Worm (Caenorhabditis elegans) whole organism, early embryonic: ENCODE measurements around the gene str-134.

Source experiments
- B0310.2 ChIP-seq: sonication (generic microtip); optimal IDR thresholded peaks from 2 replicates; lab custom pipeline; 2016; ENCODE audit warnings: mild to moderate bottlenecking, missing genetic modification characterization, missing compliant biosample characterization
- F13C5.2 ChIP-seq: sonication (generic microtip); optimal IDR thresholded peaks from 2 replicates; lab custom pipeline; 2017; ENCODE audit warnings: mild to moderate bottlenecking, missing genetic modification characterization, inconsistent platforms, missing compliant biosample characterization
- aly-1 ChIP-seq: sonication (generic microtip); optimal IDR thresholded peaks from 2 replicates; lab custom pipeline; 2016; ENCODE audit warnings: missing genetic modification characterization, missing compliant biosample characterization
- ama-1 ChIP-seq: fragments of 150-350 bp; optimal IDR thresholded peaks from 2 replicates; lab custom pipeline; 2014
- ceh-13 ChIP-seq: fragments of 200-800 bp; sonication (Bioruptor generic); optimal IDR thresholded peaks from 2 replicates; lab custom pipeline; 2018; ENCODE audit warnings: mild to moderate bottlenecking, missing genetic modification characterization, missing compliant biosample characterization
- ceh-36 ChIP-seq: sonication (generic microtip); optimal IDR thresholded peaks from 2 replicates; lab custom pipeline; 2016; ENCODE audit warnings: missing genetic modification characterization, inconsistent platforms, missing compliant biosample characterization
- ets-7 ChIP-seq: sonication (generic microtip); optimal IDR thresholded peaks from 2 replicates; lab custom pipeline; 2016; ENCODE audit warnings: missing genotype, missing genetic modification characterization, missing compliant biosample characterization
- flt-1 ChIP-seq: fragments of 200-800 bp; sonication (Bioruptor generic); IDR thresholded peaks from 2 replicates; pipeline ENCODE4 v1.3.6; 2022; ENCODE audit warnings: missing genetic modification characterization, missing compliant biosample characterization
- hmbx-1 ChIP-seq: sonication (generic microtip); optimal IDR thresholded peaks from 2 replicates; lab custom pipeline; 2016; ENCODE audit warnings: mild to moderate bottlenecking, missing genetic modification characterization, missing compliant biosample characterization
- hmg-4 ChIP-seq: fragments of 200-800 bp; sonication (Bioruptor generic); optimal IDR thresholded peaks from 2 replicates; lab custom pipeline; 2018; ENCODE audit warnings: mild to moderate bottlenecking, missing genetic modification characterization, missing compliant biosample characterization
- hnd-1 ChIP-seq: sonication (generic microtip); optimal IDR thresholded peaks from 2 replicates; lab custom pipeline; 2016; ENCODE audit warnings: missing genetic modification characterization, missing compliant biosample characterization
- pes-1 ChIP-seq: fragments of 200-800 bp; sonication (Bioruptor generic); IDR thresholded peaks from 2 replicates; pipeline ENCODE4 v1.3.6; 2022; ENCODE audit warnings: missing genetic modification reagents, missing genetic modification characterization, missing compliant biosample characterization
- scrt-1 ChIP-seq: fragments of 200-800 bp; sonication (Bioruptor generic); IDR thresholded peaks from 2 replicates; pipeline ENCODE4 v1.3.6; 2022; ENCODE audit warnings: missing genetic modification characterization, missing compliant biosample characterization
- sea-1 ChIP-seq: fragments of 200-800 bp; sonication (Bioruptor generic); conservative IDR thresholded peaks from 2 replicates; pipeline ENCODE4 v1.3.6; 2022; ENCODE audit warnings: missing genetic modification characterization, missing compliant biosample characterization
- tbx-11 ChIP-seq: fragments of 200-800 bp; sonication (Bioruptor generic); IDR thresholded peaks from 2 replicates; pipeline ENCODE4 v1.3.6; 2022; ENCODE audit warnings: missing genetic modification characterization, missing compliant biosample characterization
- tbx-37 ChIP-seq: fragments of 200-800 bp; sonication (Bioruptor generic); conservative IDR thresholded peaks from 2 replicates; pipeline ENCODE4 v1.3.6; 2022; ENCODE audit warnings: missing genetic modification reagents, missing genetic modification characterization, missing compliant biosample characterization
- tra-4 ChIP-seq: sonication (generic microtip); optimal IDR thresholded peaks from 2 replicates; lab custom pipeline; 2017; ENCODE audit warnings: missing genetic modification characterization, missing compliant biosample characterization

The str-134 gene

ce11 chrV:724946-725806 is 18.3 kb upstream of the str-134 start:
- TF ChIP-seq hnd-1 (tag; lab: Kevin White, UChicago) (no peak), pes-1 (GFP tag; lab: Robert Waterston, UW) (no peak), B0310.2 (tag; lab: Kevin White, UChicago) (no peak), scrt-1 (GFP tag; lab: Robert Waterston, UW) (no peak), ceh-36 (no peak), sea-1 (GFP tag; lab: Robert Waterston, UW) (no peak), aly-1 (tag; lab: Kevin White, UChicago) (no peak)

ce11 chrV:725807-726572 is 17.5 kb upstream of the str-134 start:
- TF ChIP-seq ets-7 (tag; lab: Kevin White, UChicago) (no peak), scrt-1 (GFP tag; lab: Robert Waterston, UW) (no peak), ceh-13 (GFP tag; lab: Kevin White, UChicago) (no peak), aly-1 (tag; lab: Kevin White, UChicago) (peak; percentile 12), hnd-1 (tag; lab: Kevin White, UChicago) (no peak), flt-1 (GFP tag; lab: Robert Waterston, UW) (no peak), B0310.2 (tag; lab: Kevin White, UChicago) (no peak), pes-1 (GFP tag; lab: Robert Waterston, UW) (no peak)

ce11 chrV:726573-727483 is 16.6 kb upstream of the str-134 start:
- TF ChIP-seq pes-1 (GFP tag; lab: Robert Waterston, UW) = no peak

ce11 chrV:727484-728351 is 15.7 kb upstream of the str-134 start, which contains the start of the genes icl-1 and srh-2:
Gene icl-1 (minus strand): TSS chrV:728004.
Gene srh-2 (plus strand): TSS chrV:728301.
- TF ChIP-seq aly-1 (tag; lab: Kevin White, UChicago) = no peak
- no peak for TF ChIP-seq B0310.2 (tag; lab: Kevin White, UChicago)
- no peak for TF ChIP-seq tbx-11 (GFP tag; lab: Robert Waterston, UW)
- no peak for TF ChIP-seq hmbx-1
- TF ChIP-seq ceh-36 = no peak
- no peak for TF ChIP-seq hnd-1 (tag; lab: Kevin White, UChicago)
- no peak for TF ChIP-seq tra-4 (tag; lab: Kevin White, UChicago)
- no peak for TF ChIP-seq F13C5.2 (tag; lab: Kevin White, UChicago)
- no peak for TF ChIP-seq scrt-1 (GFP tag; lab: Robert Waterston, UW)

DNA sequence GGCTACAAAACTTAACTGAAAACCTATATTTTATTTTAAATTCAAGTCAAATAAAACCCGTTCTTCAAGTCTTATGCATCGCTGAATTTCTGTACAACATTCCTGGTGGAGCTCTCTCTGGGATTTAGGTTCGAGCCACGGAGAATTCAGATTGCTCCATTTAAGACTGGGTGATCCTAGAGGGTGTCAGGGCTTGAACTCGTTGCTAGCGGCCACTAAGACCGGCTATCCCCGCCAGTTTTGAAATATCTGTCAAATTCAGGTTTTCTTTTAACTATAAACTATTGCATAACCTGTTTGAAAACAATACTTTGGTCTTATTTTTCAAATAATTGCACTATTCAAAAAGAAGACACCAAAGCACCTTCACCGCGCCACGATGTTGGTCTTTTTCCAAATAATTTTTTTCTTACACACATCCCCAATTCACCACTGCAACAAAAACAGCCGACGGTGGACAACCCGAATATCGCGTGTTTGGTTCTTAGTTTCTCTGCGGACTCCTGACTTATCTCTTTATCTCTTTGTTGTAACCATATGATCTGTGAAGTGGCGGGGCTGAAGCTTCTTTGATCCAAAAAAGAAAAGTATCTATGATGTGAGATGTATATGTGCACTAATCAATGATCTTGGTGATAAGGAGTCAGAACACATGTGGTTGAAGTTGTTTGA is 14.5 kb upstream of the str-134 start:
- TF ChIP-seq pes-1 (GFP tag; lab: Robert Waterston, UW) (no peak), hmbx-1 (no peak), ceh-36 (no peak), aly-1 (tag; lab: Kevin White, UChicago) (no peak), sea-1 (GFP tag; lab: Robert Waterston, UW) (no peak), tra-4 (tag; lab: Kevin White, UChicago) (no peak), ets-7 (tag; lab: Kevin White, UChicago) (no peak), flt-1 (GFP tag; lab: Robert Waterston, UW) (no peak), ceh-13 (GFP tag; lab: Kevin White, UChicago) (no peak), hnd-1 (tag; lab: Kevin White, UChicago) (no peak), tbx-37 (GFP tag; lab: Robert Waterston, UW) (no peak), scrt-1 (GFP tag; lab: Robert Waterston, UW) (no peak), B0310.2 (tag; lab: Kevin White, UChicago) (no peak), tbx-11 (GFP tag; lab: Robert Waterston, UW) (no peak), hmg-4 (GFP tag; lab: Kevin White, UChicago) (no peak), F13C5.2 (tag; lab: Kevin White, UChicago) (no peak), ama-1 (lab: Kevin White, UChicago) (no peak)

ce11 chrV:730216-730615 is 13.2 kb upstream of the str-134 start:
- no peak for TF ChIP-seq tbx-37 (GFP tag; lab: Robert Waterston, UW)
- no peak for TF ChIP-seq flt-1 (GFP tag; lab: Robert Waterston, UW)
- TF ChIP-seq pes-1 (GFP tag; lab: Robert Waterston, UW) = no peak
